Worm (Caenorhabditis elegans) whole organism, L3 larva: Measurements from ENCODE around the gene B0507.4.

Experiments
- R02D3.7 ChIP-seq: fragments of 150-350 bp; optimal IDR thresholded peaks from 2 replicates; lab custom pipeline; 2014; ENCODE audit warnings: missing biosample characterization, missing genetic modification characterization
- ZK546.5 ChIP-seq: sonication (generic microtip); optimal IDR thresholded peaks from 2 replicates; lab custom pipeline; 2017; ENCODE audit warnings: missing biosample characterization, missing genetic modification characterization
- aly-2 ChIP-seq: fragments of 150-350 bp; optimal IDR thresholded peaks from 2 replicates; lab custom pipeline; 2014; ENCODE audit warnings: missing biosample characterization, missing genetic modification characterization
- ama-1 ChIP-seq: fragments of 150-350 bp; optimal IDR thresholded peaks from 2 replicates; lab custom pipeline; 2018
- ceh-16 ChIP-seq: sonication (generic microtip); optimal IDR thresholded peaks from 2 replicates; lab custom pipeline; 2017; ENCODE audit warnings: missing biosample characterization, missing genetic modification characterization
- ceh-82 ChIP-seq: fragments of 150-350 bp; optimal IDR thresholded peaks from 2 replicates; lab custom pipeline; 2014; ENCODE audit warnings: missing biosample characterization, missing genetic modification characterization
- daf-12 ChIP-seq: fragments of 150-350 bp; optimal IDR thresholded peaks from 2 replicates; lab custom pipeline; 2014; ENCODE audit warnings: missing biosample characterization, missing genetic modification reagents, missing genetic modification characterization
- egl-27 ChIP-seq: sonication (generic microtip); optimal IDR thresholded peaks from 4 replicates; lab custom pipeline; 2017; ENCODE audit warnings: missing biosample characterization, missing genetic modification reagents, missing genetic modification characterization
- egl-5 ChIP-seq: fragments of 150-350 bp; optimal IDR thresholded peaks from 2 replicates; lab custom pipeline; 2017; ENCODE audit warnings: missing biosample characterization, missing genetic modification reagents, missing genetic modification characterization, inconsistent platforms
- elt-1 ChIP-seq: fragments of 150-350 bp; optimal IDR thresholded peaks from 2 replicates; lab custom pipeline; 2014; ENCODE audit warnings: missing biosample characterization, missing genetic modification characterization
- elt-3 ChIP-seq, 3 experiments: fragments of 150-350 bp in 1 of 3; sonication (generic microtip) in 2 of 3; optimal IDR thresholded peaks; 2 replicates in 2 of 3; 4 replicates in 1 of 3; lab custom pipeline; 2014 to 2017; ENCODE audit warnings: missing biosample characterization in 3 of 3, missing genetic modification characterization in 3 of 3
- eor-1 ChIP-seq, 2 experiments: fragments of 150-350 bp; optimal IDR thresholded peaks; 2 replicates each; lab custom pipeline; 2014 to 2018; ENCODE audit warnings: missing biosample characterization in 2 of 2, missing genetic modification characterization in 2 of 2
- fkh-10 ChIP-seq: sonication (generic microtip); optimal IDR thresholded peaks from 2 replicates; lab custom pipeline; 2017; ENCODE audit warnings: missing biosample characterization, missing genetic modification reagents, missing genetic modification characterization
- fos-1 ChIP-seq: fragments of 150-350 bp; optimal IDR thresholded peaks from 2 replicates; lab custom pipeline; 2014; ENCODE audit warnings: missing biosample characterization, missing genetic modification characterization
- hmg-11 ChIP-seq: sonication (generic microtip); optimal IDR thresholded peaks from 2 replicates; lab custom pipeline; 2016; ENCODE audit warnings: missing genetic modification characterization, missing compliant biosample characterization
- jun-1 ChIP-seq: fragments of 150-350 bp; optimal IDR thresholded peaks from 2 replicates; lab custom pipeline; 2014; ENCODE audit warnings: missing biosample characterization, missing genetic modification reagents, missing genetic modification characterization
- lin-15B ChIP-seq: fragments of 150-350 bp; optimal IDR thresholded peaks from 2 replicates; lab custom pipeline; 2014; ENCODE audit warnings: missing biosample characterization, missing genetic modification characterization
- lin-39 ChIP-seq: fragments of 150-350 bp; optimal IDR thresholded peaks from 2 replicates; lab custom pipeline; 2018; ENCODE audit warnings: missing biosample characterization, missing genetic modification reagents, missing genetic modification characterization
- lsy-12 ChIP-seq: sonication (generic microtip); optimal IDR thresholded peaks from 2 replicates; lab custom pipeline; 2016; ENCODE audit warnings: mild to moderate bottlenecking, missing genetic modification characterization, missing compliant biosample characterization
- mdl-1 ChIP-seq: fragments of 150-350 bp; optimal IDR thresholded peaks from 2 replicates; lab custom pipeline; 2014; ENCODE audit warnings: missing biosample characterization, missing genetic modification characterization
- mml-1 ChIP-seq: fragments of 150-350 bp; sonication (generic microtip); optimal IDR thresholded peaks from 3 replicates; lab custom pipeline; 2014; ENCODE audit warnings: missing biosample characterization, missing genetic modification characterization
- nfya-1 ChIP-seq: sonication (generic microtip); optimal IDR thresholded peaks from 2 replicates; lab custom pipeline; 2017; ENCODE audit warnings: missing genetic modification characterization, mild to moderate bottlenecking, missing compliant biosample characterization, antibody characterized with exemption, moderate library complexity; ENCODE audit not compliant: insufficient read depth
- nhr-11 ChIP-seq: fragments of 150-350 bp; optimal IDR thresholded peaks from 2 replicates; lab custom pipeline; 2014; ENCODE audit warnings: missing biosample characterization, missing genetic modification characterization
- nhr-237 ChIP-seq: fragments of 150-350 bp; optimal IDR thresholded peaks from 2 replicates; lab custom pipeline; 2014; ENCODE audit warnings: missing biosample characterization, missing genetic modification characterization
- nhr-25 ChIP-seq: sonication (generic microtip); optimal IDR thresholded peaks from 2 replicates; lab custom pipeline; 2017; ENCODE audit warnings: missing biosample characterization, missing genetic modification characterization
- nhr-28 ChIP-seq: fragments of 150-350 bp; optimal IDR thresholded peaks from 2 replicates; lab custom pipeline; 2014; ENCODE audit warnings: missing biosample characterization, missing genetic modification characterization
- nhr-43 ChIP-seq: sonication (generic microtip); optimal IDR thresholded peaks from 2 replicates; lab custom pipeline; 2016; ENCODE audit warnings: mild to moderate bottlenecking, missing genetic modification characterization, missing compliant biosample characterization; ENCODE audit not compliant: poor library complexity, severe bottlenecking
- nhr-77 ChIP-seq: fragments of 150-350 bp; optimal IDR thresholded peaks from 2 replicates; lab custom pipeline; 2014; ENCODE audit warnings: missing biosample characterization, missing genetic modification characterization
- pha-4 ChIP-seq: fragments of 150-350 bp; optimal IDR thresholded peaks from 2 replicates; lab custom pipeline; 2014; ENCODE audit warnings: missing biosample characterization, missing genetic modification reagents, missing genetic modification characterization
- pqm-1 ChIP-seq: fragments of 150-350 bp; optimal IDR thresholded peaks from 2 replicates; lab custom pipeline; 2017; ENCODE audit warnings: missing biosample characterization, missing genetic modification characterization, inconsistent platforms
- sea-2 ChIP-seq: fragments of 150-350 bp; sonication (generic microtip); optimal IDR thresholded peaks from 4 replicates; lab custom pipeline; 2014; ENCODE audit warnings: missing biosample characterization, missing genetic modification reagents, missing genetic modification characterization
- skn-1 ChIP-seq: fragments of 150-350 bp; optimal IDR thresholded peaks from 2 replicates; lab custom pipeline; 2014; ENCODE audit warnings: missing biosample characterization, missing genetic modification characterization
- snpc-4 ChIP-seq: fragments of 150-350 bp; optimal IDR thresholded peaks from 2 replicates; lab custom pipeline; 2014; ENCODE audit warnings: missing biosample characterization, missing genetic modification characterization
- tbx-2 ChIP-seq: sonication (generic microtip); optimal IDR thresholded peaks from 2 replicates; lab custom pipeline; 2016; ENCODE audit warnings: mild to moderate bottlenecking, missing genetic modification characterization, missing compliant biosample characterization
- unc-39 ChIP-seq: sonication (generic microtip); optimal IDR thresholded peaks from 4 replicates; lab custom pipeline; 2017; ENCODE audit warnings: missing biosample characterization, missing genetic modification characterization
- zag-1 ChIP-seq: fragments of 150-350 bp; optimal IDR thresholded peaks from 2 replicates; lab custom pipeline; 2014; ENCODE audit warnings: missing biosample characterization, missing genetic modification characterization
- ztf-11 ChIP-seq: fragments of 150-350 bp; optimal IDR thresholded peaks from 2 replicates; lab custom pipeline; 2014; ENCODE audit warnings: missing biosample characterization, missing genetic modification characterization
- ztf-4 ChIP-seq: fragments of 150-350 bp; optimal IDR thresholded peaks from 2 replicates; lab custom pipeline; 2014; ENCODE audit warnings: missing biosample characterization, missing genetic modification characterization

B0507.4 gene

ce11 chrV:8739136-8739535, 15.6 kb upstream of the B0507.4 start, which contains the start of gene ZC196.2:
Gene ZC196.2 (plus strand): TSS chrV:8739436.
- TF ChIP-seq ceh-16 (tag; lab: Kevin White, UChicago) = no peak
- TF ChIP-seq nhr-77 (tag; lab: Kevin White, UChicago) = no peak
- peak; percentile 9 for TF ChIP-seq pha-4 (tag; lab: Kevin White, UChicago)

ce11 chrV:8745858-8746257, 8.9 kb upstream of the B0507.4 start, which contains the start of gene B0507.6:
Gene B0507.6 (plus strand): TSS chrV:8746158.
- TF ChIP-seq jun-1 (tag; lab: Kevin White, UChicago) (no peak), tbx-2 (tag; lab: Kevin White, UChicago) (no peak), aly-2 (tag; lab: Kevin White, UChicago) (no peak), elt-1 (tag; lab: Kevin White, UChicago) (no peak), ztf-11 (tag; lab: Kevin White, UChicago) (no peak), ZK546.5 (no peak), pqm-1 (tag; lab: Kevin White, UChicago) (no peak), lsy-12 (tag; lab: Kevin White, UChicago) (no peak), unc-39 (tag; lab: Kevin White, UChicago) (no peak), nhr-43 (no peak), skn-1 (no peak), egl-27 (tag; lab: Kevin White, UChicago) (no peak), nfya-1 (no peak), mml-1 (tag; lab: Kevin White, UChicago) (no peak), ceh-16 (tag; lab: Kevin White, UChicago) (no peak), egl-5 (tag; lab: Kevin White, UChicago) (no peak), nhr-11 (tag; lab: Kevin White, UChicago) (no peak)

ce11 chrV:8753395-8753794, 1.4 kb upstream of the B0507.4 start, which contains the start of gene B0507.5:
Gene B0507.5 (plus strand): TSS chrV:8753695.
- no peak for TF ChIP-seq R02D3.7 (tag; lab: Kevin White, UChicago)
- TF ChIP-seq egl-27 (tag; lab: Kevin White, UChicago) = no peak
- TF ChIP-seq nhr-237 (tag; lab: Kevin White, UChicago) = no peak
- no peak for TF ChIP-seq ztf-11 (tag; lab: Kevin White, UChicago)
- no peak for TF ChIP-seq ceh-16 (tag; lab: Kevin White, UChicago)
- TF ChIP-seq hmg-11 = no peak

ce11 chrV:8758618-8759017, 3.8 kb downstream of the B0507.4 start, which contains the start of gene B0507.7:
Gene B0507.7 (minus strand): TSS chrV:8758718.
- TF ChIP-seq nhr-11 (tag; lab: Kevin White, UChicago) (no peak), lin-39 (tag; lab: Kevin White, UChicago) (no peak), ztf-4 (tag; lab: Kevin White, UChicago) (no peak), daf-12 (no peak), ceh-82 (no peak), lsy-12 (tag; lab: Kevin White, UChicago) (no peak), nhr-28 (tag; lab: Kevin White, UChicago) (no peak), egl-5 (tag; lab: Kevin White, UChicago) (no peak), nhr-25 (tag; lab: Kevin White, UChicago) (no peak), mdl-1 (tag; lab: Kevin White, UChicago) (no peak), lin-15B (tag; lab: Kevin White, UChicago) (no peak), aly-2 (tag; lab: Kevin White, UChicago) (no peak), nfya-1 (no peak), fos-1 (tag; lab: Kevin White, UChicago) (no peak), snpc-4 (no peak), sea-2 (GFP tag; lab: Kevin White, UChicago) (no peak), elt-3 (tag; optimal IDR thresholded peaks at IDR 0.05; lab: Kevin White, UChicago) (no peak)

- TF ChIP-seq nhr-28 (tag; lab: Kevin White, UChicago) (no peak), nhr-77 (tag; lab: Kevin White, UChicago) (no peak), fkh-10 (GFP tag; lab: Kevin White, UChicago) (no peak), nfya-1 (no peak), aly-2 (tag; lab: Kevin White, UChicago) (no peak), elt-1 (tag; lab: Kevin White, UChicago) (no peak), nhr-11 (tag; lab: Kevin White, UChicago) (no peak), tbx-2 (tag; lab: Kevin White, UChicago) (no peak), zag-1 (tag; lab: Kevin White, UChicago) (no peak), nhr-237 (tag; lab: Kevin White, UChicago) (no peak), eor-1 (tag; optimal IDR thresholded peaks at IDR 0.05; lab: Kevin White, UChicago) (no peak), ceh-82 (no peak), ama-1 (lab: Kevin White, UChicago) (no peak), nhr-25 (tag; lab: Kevin White, UChicago) (no peak), R02D3.7 (tag; lab: Kevin White, UChicago) (no peak)
- TF ChIP-seq, all 47 proteins: peak for 0
Measured at ce11 chrV:8760416-8760815, 5.6 kb downstream of the B0507.4 start, which contains the start of gene ddn-1. Gene ddn-1 (minus strand): TSS chrV:8760516.
